Worm (Caenorhabditis elegans): Measurements from ENCODE around the gene bath-10.

DNA sequence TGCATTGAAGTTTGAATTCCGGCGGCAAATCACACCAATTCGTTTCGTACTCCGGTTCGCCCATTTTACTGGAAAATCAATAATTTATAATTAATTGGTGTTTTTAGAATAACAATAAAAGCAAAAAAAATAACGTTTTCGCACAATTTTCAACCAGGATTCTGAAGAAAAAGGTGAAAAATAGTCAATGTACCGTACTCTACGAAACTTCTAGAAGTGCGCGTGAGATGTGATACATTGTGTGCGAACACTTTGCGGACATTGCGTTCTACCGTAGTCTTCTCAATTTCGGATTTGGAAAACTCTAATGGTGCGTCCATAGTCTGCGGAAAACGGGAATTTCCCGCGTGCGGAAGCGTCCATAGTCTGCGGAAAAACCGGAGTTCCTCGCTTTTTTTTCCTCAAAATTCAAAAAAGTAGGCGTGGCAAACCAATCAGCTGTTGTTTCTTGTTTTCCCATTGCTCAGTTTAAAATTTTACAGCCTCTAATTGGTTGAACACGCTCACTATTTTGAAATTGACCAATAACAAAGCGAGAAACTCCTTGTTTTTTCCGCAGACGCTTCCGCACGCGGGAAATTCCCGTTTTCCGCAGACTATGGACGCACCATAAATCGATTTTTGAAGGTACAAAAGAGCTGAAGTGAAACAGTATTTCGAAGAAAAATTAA is 26.8 kb upstream of the bath-10 start, which contains the start of the genes F14D2.14 and bath-29:
- TF ChIP-seq nhr-76 (tag; optimal IDR thresholded peaks at IDR 0.05) (no peak), lin-13 (tag; optimal IDR thresholded peaks at IDR 0.05) (no peak), ham-2 (GFP tag; optimal IDR thresholded peaks at IDR 0.05) (no peak), snpc-4 (tag; optimal IDR thresholded peaks at IDR 0.05) (no peak), unc-39 (tag; optimal IDR thresholded peaks at IDR 0.05) (no peak), ceh-43 (GFP tag; optimal IDR thresholded peaks at IDR 0.05) (no peak), elt-1 (tag; optimal IDR thresholded peaks at IDR 0.05; ENCODE audit: borderline replicate concordance, insufficient read depth) (no peak), sptf-1 (tag; optimal IDR thresholded peaks at IDR 0.05) (no peak)

All from whole organism, mixed stage, embryonic.